Worm (Caenorhabditis elegans): Measurements from ENCODE around the gene T13C5.3.
A peak's percentile ranks its signal among the peaks of the same experiment; 100 is the strongest.

Gene T13C5.3

ce11 chrX:6173656-6174055 is 4.7 kb upstream of the T13C5.3 start, which contains the start of gene T25B2.1:
TSS of gene T25B2.1 (plus strand) at chrX:6173956.
- TF ChIP-seq F10B5.3 (tag; optimal IDR thresholded peaks at IDR 0.05), result no peak
- no peak for TF ChIP-seq Y5F2A.4 (GFP tag; optimal IDR thresholded peaks at IDR 0.05)
- no peak for TF ChIP-seq Y75B8A.6 (GFP tag; IDR thresholded peaks at IDR 0.05)
- TF ChIP-seq pha-4 (GFP tag; IDR thresholded peaks at IDR 0.05), result no peak
- no peak for TF ChIP-seq pha-4 (tag; optimal IDR thresholded peaks at IDR 0.05)
- TF ChIP-seq dmd-8 (GFP tag; IDR thresholded peaks at IDR 0.05), result no peak
- TF ChIP-seq ZK337.2 (GFP tag; IDR thresholded peaks at IDR 0.05), result no peak
- no peak for TF ChIP-seq rbr-2 (tag; optimal IDR thresholded peaks at IDR 0.05)
- no peak for TF ChIP-seq daf-8 (GFP tag; IDR thresholded peaks at IDR 0.05)
- no peak for TF ChIP-seq lin-1 (GFP tag; IDR thresholded peaks at IDR 0.05)
- no peak for TF ChIP-seq D1046.2 (GFP tag; IDR thresholded peaks at IDR 0.05)
- no peak for TF ChIP-seq ceh-32 (tag; optimal IDR thresholded peaks at IDR 0.05; ENCODE audit: poor library complexity)
- no peak for TF ChIP-seq gei-8 (GFP tag; optimal IDR thresholded peaks at IDR 0.05)
- no peak for TF ChIP-seq nhr-11 (tag; optimal IDR thresholded peaks at IDR 0.05)
- no peak for TF ChIP-seq F49E8.2 (tag; optimal IDR thresholded peaks at IDR 0.05; ENCODE audit: borderline replicate concordance)
- TF ChIP-seq zip-11 (GFP tag; IDR thresholded peaks at IDR 0.05), result no peak

- no peak for TF ChIP-seq ceh-82 (tag; optimal IDR thresholded peaks at IDR 0.05)
- peak; percentile 1 for TF ChIP-seq pqm-1 (tag; optimal IDR thresholded peaks at IDR 0.05)
Observed at ce11 chrX:6175829-6176228, 2.5 kb upstream of the T13C5.3 start, which contains the start of gene T25B2.3. TSS of gene T25B2.3 (plus strand) at chrX:6176129.

ce11 chrX:6178989-6179388 is 673 bp downstream of the T13C5.3 start:
- peak in 1 of 2 experiments; percentile 3 for TF ChIP-seq unc-62 (GFP tag; optimal IDR thresholded peaks at IDR 0.05 in 1 of 2)
- no peak for TF ChIP-seq unc-62 (tag; optimal IDR thresholded peaks at IDR 0.05)
- TF ChIP-seq madf-5 (GFP tag; IDR thresholded peaks at IDR 0.05), result no peak

ce11 chrX:6180293-6180692 is 2.0 kb downstream of the T13C5.3 start, which contains the start of gene T13C5.7:
TSS of gene T13C5.7 (plus strand) at chrX:6180593.
- TF ChIP-seq pha-4 (GFP tag; IDR thresholded peaks at IDR 0.05), result no peak
- TF ChIP-seq pha-4 (tag; optimal IDR thresholded peaks at IDR 0.05), result no peak
- TF ChIP-seq ceh-28 (tag; optimal IDR thresholded peaks at IDR 0.05), result no peak
- no peak for TF ChIP-seq zip-2 (tag; optimal IDR thresholded peaks at IDR 0.05)
- no peak for TF ChIP-seq spr-1 (tag; optimal IDR thresholded peaks at IDR 0.05)
- TF ChIP-seq zag-1 (tag; optimal IDR thresholded peaks at IDR 0.05), result no peak
- no peak for TF ChIP-seq dmd-8 (GFP tag; IDR thresholded peaks at IDR 0.05)
- no peak for TF ChIP-seq nhr-11 (tag; optimal IDR thresholded peaks at IDR 0.05)
- TF ChIP-seq F49E8.2 (tag; optimal IDR thresholded peaks at IDR 0.05; ENCODE audit: borderline replicate concordance), result no peak
- TF ChIP-seq fkh-10 (GFP tag; optimal IDR thresholded peaks at IDR 0.05), result no peak
- TF ChIP-seq hif-1 (tag; optimal IDR thresholded peaks at IDR 0.05), result no peak
- TF ChIP-seq snpc-4 (tag; optimal IDR thresholded peaks at IDR 0.05), result no peak
- no peak for TF ChIP-seq nhr-28 (tag; optimal IDR thresholded peaks at IDR 0.05)
- TF ChIP-seq daf-8 (GFP tag; IDR thresholded peaks at IDR 0.05), result no peak
- TF ChIP-seq dve-1 (tag; optimal IDR thresholded peaks at IDR 0.05; ENCODE audit: insufficient read depth), result no peak
- TF ChIP-seq nhr-237 (tag; optimal IDR thresholded peaks at IDR 0.05), result no peak
- TF ChIP-seq ceh-44 (GFP tag; IDR thresholded peaks at IDR 0.05), result no peak
- no peak for TF ChIP-seq Y75B8A.6 (GFP tag; IDR thresholded peaks at IDR 0.05)
- TF ChIP-seq ztf-7 (tag; optimal IDR thresholded peaks at IDR 0.05), result no peak
- no peak for TF ChIP-seq set-16 (GFP tag; IDR thresholded peaks at IDR 0.05)
- TF ChIP-seq unc-39 (tag; optimal IDR thresholded peaks at IDR 0.05), result no peak

ce11 chrX:6184709-6185108 is 6.4 kb downstream of the T13C5.3 start, which contains the start of gene T13C5.2:
TSS of gene T13C5.2 (plus strand) at chrX:6185009.
- no peak for TF ChIP-seq unc-62 (GFP tag; optimal IDR thresholded peaks at IDR 0.05 in 1 of 2)
- TF ChIP-seq unc-62 (tag; optimal IDR thresholded peaks at IDR 0.05), result no peak
- no peak for TF ChIP-seq T26A8.4 (GFP tag; IDR thresholded peaks at IDR 0.05)
- TF ChIP-seq tra-1 (GFP tag; IDR thresholded peaks at IDR 0.05), result no peak
- TF ChIP-seq nhr-102 (tag; optimal IDR thresholded peaks at IDR 0.05), result no peak
- TF ChIP-seq lin-38 (GFP tag; IDR thresholded peaks at IDR 0.05), result no peak
- TF ChIP-seq zag-1 (tag; optimal IDR thresholded peaks at IDR 0.05), result no peak
- no peak for TF ChIP-seq zip-2 (tag; optimal IDR thresholded peaks at IDR 0.05)
- no peak for TF ChIP-seq dmd-9 (GFP tag; IDR thresholded peaks at IDR 0.05)
- TF ChIP-seq saeg-2 (GFP tag; IDR thresholded peaks at IDR 0.05), result no peak
- TF ChIP-seq nhr-6 (tag; optimal IDR thresholded peaks at IDR 0.05), result no peak
- TF ChIP-seq mes-2 (tag; optimal IDR thresholded peaks at IDR 0.05; ENCODE audit: poor library complexity, severe bottlenecking), result no peak
- TF ChIP-seq nhr-111 (GFP tag; optimal IDR thresholded peaks at IDR 0.05), result no peak
- TF ChIP-seq nhr-237 (tag; optimal IDR thresholded peaks at IDR 0.05), result no peak
- no peak for TF ChIP-seq gei-8 (GFP tag; optimal IDR thresholded peaks at IDR 0.05)
- no peak for TF ChIP-seq hlh-11 (tag; optimal IDR thresholded peaks at IDR 0.05)

All from whole organism, L4 larva.